Worm (Caenorhabditis elegans): Measurements from ENCODE around the gene C42D8.9.

ce11 chrX:5105703-5106102 is 1.1 kb downstream of the C42D8.9 start:
- TF ChIP-seq T23F11.4 (GFP tag; optimal IDR thresholded peaks at IDR 0.05) (no peak), fkh-6 (tag; optimal IDR thresholded peaks at IDR 0.05) (no peak), syd-9 (tag; optimal IDR thresholded peaks at IDR 0.05) (no peak), ahr-1 (tag; optimal IDR thresholded peaks at IDR 0.05) (no peak), pqm-1 (tag; optimal IDR thresholded peaks at IDR 0.05) (no peak), ceh-18 (tag; optimal IDR thresholded peaks at IDR 0.05) (no peak), pha-4 (tag; optimal IDR thresholded peaks at IDR 0.05) (no peak), elt-2 (tag; optimal IDR thresholded peaks at IDR 0.05) (no peak), dmd-4 (tag; optimal IDR thresholded peaks at IDR 0.05; ENCODE audit: borderline replicate concordance) (no peak), hlh-15 (tag; optimal IDR thresholded peaks at IDR 0.05) (no peak), sox-4 (tag; optimal IDR thresholded peaks at IDR 0.05) (no peak), sox-2 (GFP tag; IDR thresholded peaks at IDR 0.05) (no peak)
